Worm (Caenorhabditis elegans) whole organism, L3 larva: ENCODE results near the gene H34I24.2.

Experiments
- R02D3.7 ChIP-seq: fragments of 150-350 bp; optimal IDR thresholded peaks from 2 replicates; lab custom pipeline; 2014; ENCODE audit warnings: missing biosample characterization, missing genetic modification characterization
- aly-2 ChIP-seq: fragments of 150-350 bp; optimal IDR thresholded peaks from 2 replicates; lab custom pipeline; 2014; ENCODE audit warnings: missing biosample characterization, missing genetic modification characterization
- ama-1 ChIP-seq: fragments of 150-350 bp; optimal IDR thresholded peaks from 2 replicates; lab custom pipeline; 2018
- ceh-16 ChIP-seq: sonication (generic microtip); optimal IDR thresholded peaks from 2 replicates; lab custom pipeline; 2017; ENCODE audit warnings: missing biosample characterization, missing genetic modification characterization
- ceh-82 ChIP-seq: fragments of 150-350 bp; optimal IDR thresholded peaks from 2 replicates; lab custom pipeline; 2014; ENCODE audit warnings: missing biosample characterization, missing genetic modification characterization
- daf-12 ChIP-seq: fragments of 150-350 bp; optimal IDR thresholded peaks from 2 replicates; lab custom pipeline; 2014; ENCODE audit warnings: missing biosample characterization, missing genetic modification reagents, missing genetic modification characterization
- egl-27 ChIP-seq: sonication (generic microtip); optimal IDR thresholded peaks from 4 replicates; lab custom pipeline; 2017; ENCODE audit warnings: missing biosample characterization, missing genetic modification reagents, missing genetic modification characterization
- egl-5 ChIP-seq: fragments of 150-350 bp; optimal IDR thresholded peaks from 2 replicates; lab custom pipeline; 2017; ENCODE audit warnings: missing biosample characterization, missing genetic modification reagents, missing genetic modification characterization, inconsistent platforms
- elt-1 ChIP-seq: fragments of 150-350 bp; optimal IDR thresholded peaks from 2 replicates; lab custom pipeline; 2014; ENCODE audit warnings: missing biosample characterization, missing genetic modification characterization
- elt-2 ChIP-seq: sonication (generic microtip); optimal IDR thresholded peaks from 2 replicates; lab custom pipeline; 2016; ENCODE audit warnings: missing genetic modification reagents, mild to moderate bottlenecking, missing genetic modification characterization, missing compliant biosample characterization
- elt-3 ChIP-seq, 3 experiments: fragments of 150-350 bp in 1 of 3; sonication (generic microtip) in 2 of 3; optimal IDR thresholded peaks; 2 replicates in 2 of 3; 4 replicates in 1 of 3; lab custom pipeline; 2014 to 2017; ENCODE audit warnings: missing biosample characterization in 3 of 3, missing genetic modification characterization in 3 of 3
- eor-1 ChIP-seq, 2 experiments: fragments of 150-350 bp; optimal IDR thresholded peaks; 2 replicates each; lab custom pipeline; 2014 to 2018; ENCODE audit warnings: missing biosample characterization in 2 of 2, missing genetic modification characterization in 2 of 2
- fkh-10 ChIP-seq: sonication (generic microtip); optimal IDR thresholded peaks from 2 replicates; lab custom pipeline; 2017; ENCODE audit warnings: missing biosample characterization, missing genetic modification reagents, missing genetic modification characterization
- fkh-2 ChIP-seq: fragments of 150-350 bp; optimal IDR thresholded peaks from 2 replicates; lab custom pipeline; 2014; ENCODE audit warnings: missing biosample characterization, missing genetic modification reagents, missing genetic modification characterization
- fos-1 ChIP-seq: fragments of 150-350 bp; optimal IDR thresholded peaks from 2 replicates; lab custom pipeline; 2014; ENCODE audit warnings: missing biosample characterization, missing genetic modification characterization
- hmg-11 ChIP-seq: sonication (generic microtip); optimal IDR thresholded peaks from 2 replicates; lab custom pipeline; 2016; ENCODE audit warnings: missing genetic modification characterization, missing compliant biosample characterization
- jun-1 ChIP-seq: fragments of 150-350 bp; optimal IDR thresholded peaks from 2 replicates; lab custom pipeline; 2014; ENCODE audit warnings: missing biosample characterization, missing genetic modification reagents, missing genetic modification characterization
- lin-15B ChIP-seq: fragments of 150-350 bp; optimal IDR thresholded peaks from 2 replicates; lab custom pipeline; 2014; ENCODE audit warnings: missing biosample characterization, missing genetic modification characterization
- lin-39 ChIP-seq: fragments of 150-350 bp; optimal IDR thresholded peaks from 2 replicates; lab custom pipeline; 2018; ENCODE audit warnings: missing biosample characterization, missing genetic modification reagents, missing genetic modification characterization
- lsy-12 ChIP-seq: sonication (generic microtip); optimal IDR thresholded peaks from 2 replicates; lab custom pipeline; 2016; ENCODE audit warnings: mild to moderate bottlenecking, missing genetic modification characterization, missing compliant biosample characterization
- mdl-1 ChIP-seq: fragments of 150-350 bp; optimal IDR thresholded peaks from 2 replicates; lab custom pipeline; 2014; ENCODE audit warnings: missing biosample characterization, missing genetic modification characterization
- mml-1 ChIP-seq: fragments of 150-350 bp; sonication (generic microtip); optimal IDR thresholded peaks from 3 replicates; lab custom pipeline; 2014; ENCODE audit warnings: missing biosample characterization, missing genetic modification characterization
- nfya-1 ChIP-seq: sonication (generic microtip); optimal IDR thresholded peaks from 2 replicates; lab custom pipeline; 2017; ENCODE audit warnings: missing genetic modification characterization, mild to moderate bottlenecking, missing compliant biosample characterization, antibody characterized with exemption, moderate library complexity; ENCODE audit not compliant: insufficient read depth
- nhr-11 ChIP-seq: fragments of 150-350 bp; optimal IDR thresholded peaks from 2 replicates; lab custom pipeline; 2014; ENCODE audit warnings: missing biosample characterization, missing genetic modification characterization
- nhr-12 ChIP-seq: fragments of 150-350 bp; optimal IDR thresholded peaks from 2 replicates; lab custom pipeline; 2014; ENCODE audit warnings: missing biosample characterization, missing genetic modification characterization
- nhr-23 ChIP-seq: fragments of 150-350 bp; optimal IDR thresholded peaks from 2 replicates; lab custom pipeline; 2014; ENCODE audit warnings: missing biosample characterization, missing genetic modification reagents, missing genetic modification characterization
- nhr-237 ChIP-seq: fragments of 150-350 bp; optimal IDR thresholded peaks from 2 replicates; lab custom pipeline; 2014; ENCODE audit warnings: missing biosample characterization, missing genetic modification characterization
- nhr-25 ChIP-seq: sonication (generic microtip); optimal IDR thresholded peaks from 2 replicates; lab custom pipeline; 2017; ENCODE audit warnings: missing biosample characterization, missing genetic modification characterization
- nhr-28 ChIP-seq: fragments of 150-350 bp; optimal IDR thresholded peaks from 2 replicates; lab custom pipeline; 2014; ENCODE audit warnings: missing biosample characterization, missing genetic modification characterization
- nhr-76 ChIP-seq: fragments of 150-350 bp; sonication (generic microtip); optimal IDR thresholded peaks from 5 replicates; lab custom pipeline; 2014; ENCODE audit warnings: missing biosample characterization, missing genetic modification characterization
- nhr-77 ChIP-seq: fragments of 150-350 bp; optimal IDR thresholded peaks from 2 replicates; lab custom pipeline; 2014; ENCODE audit warnings: missing biosample characterization, missing genetic modification characterization
- pha-4 ChIP-seq: fragments of 150-350 bp; optimal IDR thresholded peaks from 2 replicates; lab custom pipeline; 2014; ENCODE audit warnings: missing biosample characterization, missing genetic modification reagents, missing genetic modification characterization
- pqm-1 ChIP-seq: fragments of 150-350 bp; optimal IDR thresholded peaks from 2 replicates; lab custom pipeline; 2017; ENCODE audit warnings: missing biosample characterization, missing genetic modification characterization, inconsistent platforms
- sea-2 ChIP-seq: fragments of 150-350 bp; sonication (generic microtip); optimal IDR thresholded peaks from 4 replicates; lab custom pipeline; 2014; ENCODE audit warnings: missing biosample characterization, missing genetic modification reagents, missing genetic modification characterization
- skn-1 ChIP-seq: fragments of 150-350 bp; optimal IDR thresholded peaks from 2 replicates; lab custom pipeline; 2014; ENCODE audit warnings: missing biosample characterization, missing genetic modification characterization
- snpc-4 ChIP-seq: fragments of 150-350 bp; optimal IDR thresholded peaks from 2 replicates; lab custom pipeline; 2014; ENCODE audit warnings: missing biosample characterization, missing genetic modification characterization
- unc-39 ChIP-seq: sonication (generic microtip); optimal IDR thresholded peaks from 4 replicates; lab custom pipeline; 2017; ENCODE audit warnings: missing biosample characterization, missing genetic modification characterization
- zag-1 ChIP-seq: fragments of 150-350 bp; optimal IDR thresholded peaks from 2 replicates; lab custom pipeline; 2014; ENCODE audit warnings: missing biosample characterization, missing genetic modification characterization
- ztf-11 ChIP-seq: fragments of 150-350 bp; optimal IDR thresholded peaks from 2 replicates; lab custom pipeline; 2014; ENCODE audit warnings: missing biosample characterization, missing genetic modification characterization

The H34I24.2 gene

ce11 chrIII:2841856-2842373 lies at the start of gene H34I24.2:
Gene H34I24.2 (plus strand): TSS chrIII:2842044.
- TF ChIP-seq elt-1, result no peak
- peak; percentile 66 for TF ChIP-seq elt-2 (tag; lab: Kevin White, UChicago)
- TF ChIP-seq elt-3 (tag; optimal IDR thresholded peaks at IDR 0.05; lab: Kevin White, UChicago), result no peak
- TF ChIP-seq, all 47 proteins: peak for 1

- no peak for TF ChIP-seq ama-1 (lab: Kevin White, UChicago)
- TF ChIP-seq mdl-1 (tag; lab: Kevin White, UChicago), result no peak
- no peak for TF ChIP-seq nhr-76 (tag; lab: Kevin White, UChicago)
- TF ChIP-seq nhr-12, result no peak
- TF ChIP-seq nfya-1 (tag; lab: Kevin White, UChicago), result peak; percentile 95
- no peak for TF ChIP-seq snpc-4 (tag; lab: Kevin White, UChicago)
Observed at ce11 chrIII:2794057-2794456, 47.8 kb upstream of the H34I24.2 start.

- no peak for TF ChIP-seq pha-4 (tag; lab: Kevin White, UChicago)
- TF ChIP-seq egl-27 (tag; lab: Kevin White, UChicago), result no peak
- TF ChIP-seq zag-1 (tag; lab: Kevin White, UChicago), result no peak
- TF ChIP-seq daf-12, result no peak
- TF ChIP-seq fkh-10, result no peak
- no peak for TF ChIP-seq egl-5 (tag; lab: Kevin White, UChicago)
- no peak for TF ChIP-seq ceh-16
- TF ChIP-seq fkh-2, result no peak
- TF ChIP-seq nhr-11 (tag; lab: Kevin White, UChicago), result no peak
- TF ChIP-seq fos-1 (tag; lab: Kevin White, UChicago), result no peak
- TF ChIP-seq jun-1, result no peak
Observed at ce11 chrIII:2795442-2796023, 46.3 kb upstream of the H34I24.2 start.

- no peak for TF ChIP-seq nhr-28 (tag; lab: Kevin White, UChicago)
- no peak for TF ChIP-seq fkh-10
Observed at ce11 chrIII:2800743-2801142, 41.1 kb upstream of the H34I24.2 start.

ce11 chrIII:2801800-2802515 lies 39.9 kb upstream of the H34I24.2 start, which contains the start of the genes twk-45 and Y71H2AM.25:
Gene twk-45 (minus strand): TSS chrIII:2801900.
Gene Y71H2AM.25 (plus strand): TSS chrIII:2802465.
- TF ChIP-seq ceh-82 (tag; lab: Kevin White, UChicago) (no peak), unc-39 (tag; lab: Kevin White, UChicago) (no peak), fkh-10 (no peak), nhr-76 (tag; lab: Kevin White, UChicago) (no peak), nhr-23 (tag; lab: Kevin White, UChicago) (no peak), pha-4 (tag; lab: Kevin White, UChicago) (no peak), ztf-11 (tag; lab: Kevin White, UChicago) (no peak), aly-2 (no peak), pqm-1 (tag; lab: Kevin White, UChicago) (no peak), daf-12 (no peak), mml-1 (no peak), elt-3 (tag; optimal IDR thresholded peaks at IDR 0.05; lab: Kevin White, UChicago) (no peak), nhr-25 (tag; lab: Kevin White, UChicago) (no peak)
- TF ChIP-seq, all 47 proteins: peak for 0

- no peak for TF ChIP-seq lsy-12 (tag; lab: Kevin White, UChicago)
- TF ChIP-seq fkh-2, result peak; percentile 45
- TF ChIP-seq aly-2, result no peak
- no peak for TF ChIP-seq eor-1 (tag; optimal IDR thresholded peaks at IDR 0.05; lab: Kevin White, UChicago)
- TF ChIP-seq nhr-77 (tag; lab: Kevin White, UChicago), result no peak
- peak; percentile 96 for TF ChIP-seq pha-4 (tag; lab: Kevin White, UChicago)
- no peak for TF ChIP-seq lin-39 (tag; lab: Kevin White, UChicago)
- no peak for TF ChIP-seq sea-2 (GFP tag; lab: Kevin White, UChicago)
- peak; percentile 20 for TF ChIP-seq pqm-1 (tag; lab: Kevin White, UChicago)
- TF ChIP-seq hmg-11, result peak; percentile 6
- TF ChIP-seq nhr-25 (tag; lab: Kevin White, UChicago), result peak; percentile 61
- TF ChIP-seq nhr-28 (tag; lab: Kevin White, UChicago), result no peak
- TF ChIP-seq nfya-1 (tag; lab: Kevin White, UChicago), result peak; percentile 72
- TF ChIP-seq fkh-10, result no peak
- no peak for TF ChIP-seq skn-1 (tag; lab: Kevin White, UChicago)
- TF ChIP-seq unc-39 (tag; lab: Kevin White, UChicago), result no peak
- TF ChIP-seq nhr-12, result no peak
- no peak for TF ChIP-seq R02D3.7 (tag; lab: Kevin White, UChicago)
- TF ChIP-seq elt-3 (tag; optimal IDR thresholded peaks at IDR 0.05; lab: Kevin White, UChicago), result no peak
- TF ChIP-seq jun-1, result no peak
- no peak for TF ChIP-seq ztf-11 (tag; lab: Kevin White, UChicago)
- TF ChIP-seq zag-1 (tag; lab: Kevin White, UChicago), result no peak
- no peak for TF ChIP-seq nhr-237 (tag; lab: Kevin White, UChicago)
- TF ChIP-seq lin-15B (tag; lab: Kevin White, UChicago), result peak; percentile 63
- TF ChIP-seq mml-1, result no peak
- no peak for TF ChIP-seq egl-5 (tag; lab: Kevin White, UChicago)
- peak; percentile 42 for TF ChIP-seq snpc-4 (tag; lab: Kevin White, UChicago)
- peak; percentile 18 for TF ChIP-seq elt-2 (tag; lab: Kevin White, UChicago)
Observed at ce11 chrIII:2804461-2804860, 37.4 kb upstream of the H34I24.2 start.
